Worm (Caenorhabditis elegans) whole organism, L2 larva: ENCODE measurements around the gene F10G2.4.

Source experiments
- blmp-1 ChIP-seq: sonication (generic microtip); optimal IDR thresholded peaks from 2 replicates; lab custom pipeline; 2017; ENCODE audit warnings: missing genetic modification characterization, mild to moderate bottlenecking, missing compliant biosample characterization, antibody characterized with exemption, moderate library complexity; ENCODE audit not compliant: insufficient read depth
- fos-1 ChIP-seq: fragments of 150-350 bp; optimal IDR thresholded peaks from 2 replicates; lab custom pipeline; 2014; ENCODE audit warnings: missing biosample characterization, missing genetic modification characterization
- nhr-237 ChIP-seq: fragments of 150-350 bp; optimal IDR thresholded peaks from 2 replicates; lab custom pipeline; 2014; ENCODE audit warnings: missing biosample characterization, missing genetic modification characterization

ce11 chrV:7332253-7332652 is 5.2 kb downstream of the F10G2.4 start, which contains the start of gene F10G2.1:
- TF ChIP-seq nhr-237 (tag; lab: Kevin White, UChicago), result no peak
- TF ChIP-seq fos-1 (tag; lab: Kevin White, UChicago), result no peak
- TF ChIP-seq blmp-1 (tag; lab: Kevin White, UChicago), result no peak
